Fruit fly (Drosophila melanogaster) whole organism, embryonic: ENCODE results near the gene slmb.

Source experiments
- CG10431 ChIP-seq: fragments of 200-800 bp; sonication (Bioruptor generic); optimal IDR thresholded peaks from 3 replicates; lab custom pipeline; 2018; ENCODE audit warnings: missing biosample characterization, mild to moderate bottlenecking, missing genetic modification characterization
- CG12659 ChIP-seq: fragments of 200-800 bp; sonication (Bioruptor generic); optimal IDR thresholded peaks from 3 replicates; lab custom pipeline; 2017; ENCODE audit warnings: mild to moderate bottlenecking, missing biosample characterization, missing genetic modification reagents, missing genetic modification characterization
- CG15601 ChIP-seq: fragments of 200-800 bp; sonication (Bioruptor generic); optimal IDR thresholded peaks from 3 replicates; lab custom pipeline; 2019; ENCODE audit warnings: missing biosample characterization, mild to moderate bottlenecking, missing genetic modification characterization, moderate library complexity
- CG17328 ChIP-seq: fragments of 200-800 bp; sonication (Bioruptor generic); IDR thresholded peaks from 2 replicates; pipeline ENCODE4 v1.3.6; 2022; ENCODE audit warnings: missing biosample characterization, missing genetic modification characterization
- CG17829 ChIP-seq: fragments of 200-800 bp; optimal IDR thresholded peaks from 2 replicates; lab custom pipeline; 2019; ENCODE audit warnings: missing biosample characterization, mild to moderate bottlenecking, missing genetic modification characterization, moderate library complexity
- CG2116 ChIP-seq: fragments of 200-800 bp; sonication (Bioruptor generic); optimal IDR thresholded peaks from 3 replicates; lab custom pipeline; 2018; ENCODE audit warnings: missing biosample characterization, mild to moderate bottlenecking, missing genetic modification characterization
- CG2202 ChIP-seq: fragments of 200-800 bp; sonication (Bioruptor generic); optimal IDR thresholded peaks from 2 replicates; lab custom pipeline; 2018; ENCODE audit warnings: missing biosample characterization, mild to moderate bottlenecking, missing genetic modification characterization
- CG34376 ChIP-seq: fragments of 200-800 bp; sonication (Bioruptor generic); optimal IDR thresholded peaks from 2 replicates; lab custom pipeline; 2018; ENCODE audit warnings: missing biosample characterization, mild to moderate bottlenecking, missing genetic modification characterization
- CG42726 ChIP-seq: fragments of 200-800 bp; sonication (Bioruptor generic); IDR thresholded peaks from 2 replicates; pipeline ENCODE4 v1.3.6; 2022; ENCODE audit warnings: missing biosample characterization, missing genetic modification characterization; ENCODE audit not compliant: partially characterized antibody
- CG4328 ChIP-seq: fragments of 200-800 bp; sonication (Bioruptor generic); optimal IDR thresholded peaks from 3 replicates; lab custom pipeline; 2017; ENCODE audit warnings: missing biosample characterization, missing genetic modification reagents, missing genetic modification characterization
- CG6175 ChIP-seq: fragments of 200-800 bp; sonication (Bioruptor generic); IDR thresholded peaks from 3 replicates; pipeline ENCODE4 v1.3.6; 2022; ENCODE audit warnings: missing biosample characterization, missing genetic modification characterization
- CG7372 ChIP-seq: fragments of 200-800 bp; sonication (Bioruptor generic); IDR thresholded peaks from 2 replicates; pipeline ENCODE4 v1.3.6; 2022; ENCODE audit warnings: missing biosample characterization, missing genetic modification characterization
- CG8924 ChIP-seq: fragments of 200-800 bp; optimal IDR thresholded peaks from 3 replicates; lab custom pipeline; 2019; ENCODE audit warnings: missing biosample characterization, mild to moderate bottlenecking, missing genetic modification characterization, moderate library complexity
- CHES-1-like ChIP-seq: fragments of 200-800 bp; sonication (Bioruptor generic); optimal IDR thresholded peaks from 2 replicates; lab custom pipeline; 2016; ENCODE audit warnings: missing biosample characterization, missing genetic modification characterization
- CTCF ChIP-seq: fragments of 200-800 bp; sonication (Bioruptor generic); optimal IDR thresholded peaks from 2 replicates; lab custom pipeline; 2017; ENCODE audit warnings: missing biosample characterization, mild to moderate bottlenecking, missing genetic modification characterization, moderate library complexity
- D19B ChIP-seq: fragments of 200-800 bp; sonication (Bioruptor generic); optimal IDR thresholded peaks from 2 replicates; lab custom pipeline; 2017; ENCODE audit warnings: missing biosample characterization, mild to moderate bottlenecking, missing genetic modification characterization
- Ets65A ChIP-seq: fragments of 200-800 bp; sonication (Bioruptor generic); peaks from one replicate; lab custom pipeline; 2016; ENCODE audit warnings: missing biosample characterization, missing genetic modification characterization
- Gsc ChIP-seq: fragments of 200-800 bp; sonication (Bioruptor generic); IDR thresholded peaks from 2 replicates; pipeline ENCODE4 v1.3.6; 2022; ENCODE audit warnings: missing biosample characterization, missing genetic modification characterization
- HLH3B ChIP-seq: fragments of 200-800 bp; sonication (Bioruptor generic); IDR thresholded peaks from 2 replicates; pipeline ENCODE4 v1.3.6; 2022; ENCODE audit warnings: missing biosample characterization, missing genetic modification characterization
- HLH4C ChIP-seq: fragments of 200-800 bp; sonication (Bioruptor generic); IDR thresholded peaks from 3 replicates; pipeline ENCODE4 v1.3.6; 2022; ENCODE audit warnings: missing biosample characterization, missing genetic modification characterization; ENCODE audit not compliant: partially characterized antibody
- HLHmδ ChIP-seq: fragments of 200-800 bp; sonication (Bioruptor generic); optimal IDR thresholded peaks from 2 replicates; lab custom pipeline; 2018; ENCODE audit warnings: missing biosample characterization, mild to moderate bottlenecking, missing genetic modification characterization, moderate library complexity
- HmgZ ChIP-seq: fragments of 200-800 bp; sonication (Bioruptor generic); optimal IDR thresholded peaks from 2 replicates; lab custom pipeline; 2018; ENCODE audit warnings: missing biosample characterization, mild to moderate bottlenecking, missing genetic modification characterization
- Hr78 ChIP-seq, 2 experiments: fragments of 200-800 bp in 1 of 2; fragments of >200 bp in 1 of 2; sonication (Bioruptor generic) in 1 of 2; optimal IDR thresholded peaks; 2 replicates each; lab custom pipeline; 2017 to 2019; ENCODE audit warnings: missing biosample characterization in 2 of 2, missing genetic modification characterization in 2 of 2, mild to moderate bottlenecking in 1 of 2, moderate library complexity in 1 of 2
- Mad ChIP-seq: fragments of 200-800 bp; sonication (Bioruptor generic); optimal IDR thresholded peaks from 2 replicates; lab custom pipeline; 2016; ENCODE audit warnings: missing biosample characterization, missing genetic modification characterization
- Med ChIP-seq: fragments of 200-800 bp; sonication (Bioruptor generic); peaks from one replicate; lab custom pipeline; 2016; ENCODE audit warnings: missing biosample characterization, missing genetic modification characterization, mild to moderate bottlenecking, inconsistent platforms, moderate library complexity
- ash1 ChIP-seq: fragments of 200-800 bp; sonication (Bioruptor generic); optimal IDR thresholded peaks from 2 replicates; lab custom pipeline; 2018; ENCODE audit warnings: missing biosample characterization, mild to moderate bottlenecking, missing genetic modification characterization
- az2 ChIP-seq: fragments of 200-800 bp; sonication (Bioruptor generic); optimal IDR thresholded peaks from 3 replicates; lab custom pipeline; 2016; ENCODE audit warnings: missing biosample characterization, missing genetic modification characterization
- bsh ChIP-seq, 2 experiments: fragments of 200-800 bp; sonication (Bioruptor generic); optimal IDR thresholded peaks; 2 replicates each; lab custom pipeline; 2017 to 2018; ENCODE audit warnings: mild to moderate bottlenecking in 2 of 2, missing biosample characterization in 2 of 2, missing genetic modification characterization in 2 of 2, moderate library complexity in 1 of 2
- ci ChIP-seq: fragments of 200-800 bp; sonication (Bioruptor generic); IDR thresholded peaks from 3 replicates; pipeline ENCODE4 v1.3.6; 2022; ENCODE audit warnings: missing biosample characterization, missing genetic modification characterization
- crc ChIP-seq: fragments of 200-800 bp; sonication (Bioruptor generic); optimal IDR thresholded peaks from 2 replicates; lab custom pipeline; 2016; ENCODE audit warnings: missing biosample characterization, missing genetic modification characterization
- crp ChIP-seq, 2 experiments: fragments of 200-800 bp; sonication (Bioruptor generic); optimal IDR thresholded peaks; 2 replicates in 1 of 2; 3 replicates in 1 of 2; lab custom pipeline; 2017; ENCODE audit warnings: missing biosample characterization in 2 of 2, missing genetic modification characterization in 2 of 2, mild to moderate bottlenecking in 1 of 2, moderate library complexity in 1 of 2
- fd3F ChIP-seq: fragments of 200-800 bp; sonication (Bioruptor generic); optimal IDR thresholded peaks from 2 replicates; lab custom pipeline; 2018; ENCODE audit warnings: missing biosample characterization, mild to moderate bottlenecking, missing genetic modification characterization, moderate library complexity
- grau ChIP-seq: fragments of 200-800 bp; optimal IDR thresholded peaks from 3 replicates; lab custom pipeline; 2019; ENCODE audit warnings: missing biosample characterization, mild to moderate bottlenecking, missing genetic modification characterization, moderate library complexity
- lov ChIP-seq, 2 experiments: fragments of 200-800 bp in 1 of 2; fragments of >200 bp in 1 of 2; sonication (Bioruptor generic) in 1 of 2; IDR thresholded peaks in 1 of 2; optimal IDR thresholded peaks in 1 of 2; 2 replicates in 1 of 2; 3 replicates in 1 of 2; pipeline versions ENCODE4 v1.3.6 to Lab custom; 2017 to 2022; ENCODE audit warnings: missing biosample characterization in 1 of 2, missing genetic modification characterization in 1 of 2
- nmo ChIP-seq: fragments of 200-800 bp; sonication (Bioruptor generic); optimal IDR thresholded peaks from 2 replicates; lab custom pipeline; 2018; ENCODE audit warnings: missing biosample characterization, mild to moderate bottlenecking, missing genetic modification characterization, moderate library complexity
- phol ChIP-seq: fragments of 200-800 bp; sonication (Bioruptor generic); optimal IDR thresholded peaks from 3 replicates; lab custom pipeline; 2018; ENCODE audit warnings: missing biosample characterization, mild to moderate bottlenecking, missing genetic modification characterization, moderate library complexity
- pnt ChIP-seq: fragments of 200-800 bp; sonication (Bioruptor generic); optimal IDR thresholded peaks from 3 replicates; lab custom pipeline; 2016; ENCODE audit warnings: missing biosample characterization, missing genetic modification characterization
- sens ChIP-seq: fragments of 200-800 bp; sonication (Bioruptor generic); peaks from one replicate; lab custom pipeline; 2016; ENCODE audit warnings: missing biosample characterization, missing genetic modification characterization
- sna ChIP-seq: fragments of 200-800 bp; sonication (Bioruptor generic); IDR thresholded peaks from 2 replicates; pipeline ENCODE4 v1.3.6; 2022; ENCODE audit warnings: missing biosample characterization, missing genetic modification characterization; ENCODE audit not compliant: partially characterized antibody
- stwl ChIP-seq: fragments of 200-800 bp; sonication (Bioruptor generic); optimal IDR thresholded peaks from 3 replicates; lab custom pipeline; 2018; ENCODE audit warnings: missing biosample characterization, mild to moderate bottlenecking, missing genetic modification characterization, moderate library complexity
- tap ChIP-seq: fragments of 200-800 bp; optimal IDR thresholded peaks from 3 replicates; lab custom pipeline; 2019; ENCODE audit warnings: missing biosample characterization, mild to moderate bottlenecking, missing genetic modification characterization, moderate library complexity

Gene slmb

dm6 chr3R:21155931-21156488, 28.7 kb upstream of the slmb start (continued):
- TF ChIP-seq CG8924 = no peak
- TF ChIP-seq Gsc (GFP tag; lab: Robert Waterston, UW) = no peak
- TF ChIP-seq CTCF (GFP tag; lab: Kevin White, UChicago) = peak; percentile 27
- TF ChIP-seq fd3F (GFP tag; lab: Kevin White, UChicago) = no peak
- TF ChIP-seq HLH4C (GFP tag; lab: Robert Waterston, UW) = peak; percentile 76
- peak; percentile 71 for TF ChIP-seq sna (GFP tag; lab: Robert Waterston, UW)
- TF ChIP-seq stwl (tag; lab: Kevin White, UChicago) = peak; percentile 99
- no peak for TF ChIP-seq HmgZ (tag; lab: Kevin White, UChicago)
- TF ChIP-seq CG2202 (tag; lab: Kevin White, UChicago) = no peak
- no peak for TF ChIP-seq CHES-1-like (GFP tag; lab: Kevin White, UChicago)
- peak; percentile 62 for TF ChIP-seq nmo (GFP tag; lab: Kevin White, UChicago)
- no peak for TF ChIP-seq CG4328 (GFP tag; lab: Kevin White, UChicago)
- TF ChIP-seq lov (optimal IDR thresholded peaks at IDR 0.05; lab: Kevin White, UChicago) = no peak
- no peak for TF ChIP-seq lov (GFP tag; IDR thresholded peaks at IDR 0.05; lab: Robert Waterston, UW)
- TF ChIP-seq bsh (GFP tag; optimal IDR thresholded peaks at IDR 0.05; lab: Kevin White, UChicago) = no peak
- TF ChIP-seq pnt (GFP tag; lab: Kevin White, UChicago) = peak; percentile 3
- TF ChIP-seq Mad (GFP tag; lab: Kevin White, UChicago) = no peak
- TF ChIP-seq HLH3B (GFP tag; lab: Robert Waterston, UW) = no peak
- peak; percentile 53 for TF ChIP-seq CG12659 (GFP tag; lab: Kevin White, UChicago)
- no peak for TF ChIP-seq tap (tag; lab: Kevin White, UChicago)
- peak; percentile 8 for TF ChIP-seq grau
- TF ChIP-seq phol (tag; lab: Kevin White, UChicago) = peak; percentile 32
- no peak for TF ChIP-seq az2 (GFP tag; lab: Kevin White, UChicago)
- TF ChIP-seq Hr78 (GFP tag; optimal IDR thresholded peaks at IDR 0.05; lab: Kevin White, UChicago) = no peak
- TF ChIP-seq CG42726 = peak; percentile 55

dm6 chr3R:21154130-21154529, 26.8 kb upstream of the slmb start:
- TF ChIP-seq CG17328 (GFP tag; lab: Robert Waterston, UW) = no peak
- TF ChIP-seq D19B (GFP tag; lab: Kevin White, UChicago) = no peak
- TF ChIP-seq Med (GFP tag; lab: Kevin White, UChicago) = peak; percentile 16
- TF ChIP-seq crc (GFP tag; lab: Kevin White, UChicago) = no peak
- TF ChIP-seq Ets65A = peak; percentile 3
- TF ChIP-seq CG10431 (GFP tag; lab: Kevin White, UChicago) = peak; percentile 99
- 0 out of 3 replicates have a peak, but pooled peaks have one; percentile 24 for TF ChIP-seq ci (GFP tag; lab: Robert Waterston, UW)
- no peak for TF ChIP-seq CG2116
- no peak for TF ChIP-seq CG34376 (GFP tag; lab: Kevin White, UChicago)
- TF ChIP-seq HLHmδ (GFP tag; lab: Kevin White, UChicago) = no peak
- peak in 1 of 2 experiments; percentile 5 for TF ChIP-seq crp (GFP tag; optimal IDR thresholded peaks at IDR 0.05; lab: Kevin White, UChicago)
- TF ChIP-seq sens = peak; percentile 47
- peak; percentile 75 for TF ChIP-seq CG7372
- peak; percentile 57 for TF ChIP-seq CG15601 (tag; lab: Kevin White, UChicago)
- no peak for TF ChIP-seq CG17829 (tag; lab: Kevin White, UChicago)
- 0 out of 3 replicates have a peak, but pooled peaks have one; percentile 7 for TF ChIP-seq CG6175 (GFP tag; lab: Robert Waterston, UW)
- TF ChIP-seq ash1 (GFP tag; lab: Kevin White, UChicago) = no peak
